Fruit fly (Drosophila melanogaster): Measurements from ENCODE around the gene CG10657.

Gene CG10657

dm6 chr3L:12503865-12504650, 7.0 kb upstream of the CG10657 start, which contains the start of the genes CG10646 and vih:
Gene CG10646 (minus strand): TSS chr3L:12503894.
Gene vih (plus strand): TSS chr3L:12504292.
- TF ChIP-seq pad (GFP tag; optimal IDR thresholded peaks at IDR 0.05) (peak; percentile 61), bab1 (GFP tag; optimal IDR thresholded peaks at IDR 0.05) (peak; percentile 19), CG11617 (GFP tag; optimal IDR thresholded peaks at IDR 0.05) (peak; percentile 58), CG5204 (GFP tag; optimal IDR thresholded peaks at IDR 0.05) (no peak), CG14711 (tag; optimal IDR thresholded peaks at IDR 0.05) (peak; percentile 74), Crg-1 (GFP tag; optimal IDR thresholded peaks at IDR 0.05) (peak; percentile 12), CG12768 (GFP tag; optimal IDR thresholded peaks at IDR 0.05) (peak; percentile 29), cnc (optimal IDR thresholded peaks at IDR 0.05) (no peak), tj (GFP tag; optimal IDR thresholded peaks at IDR 0.05) (peak; percentile 13), cic (GFP tag; optimal IDR thresholded peaks at IDR 0.05) (no peak), toe (GFP tag; optimal IDR thresholded peaks at IDR 0.05) (no peak), CG1620 (GFP tag; optimal IDR thresholded peaks at IDR 0.05) (peak; percentile 8), ovo (GFP tag; optimal IDR thresholded peaks at IDR 0.05) (peak; percentile 77), CG7101 (tag; optimal IDR thresholded peaks at IDR 0.05) (peak; percentile 67), Clk (GFP tag; optimal IDR thresholded peaks at IDR 0.05) (no peak), kay (GFP tag; ENCODE audit: borderline replicate concordance) (no peak), Mnt (GFP tag; optimal IDR thresholded peaks at IDR 0.05) (peak; percentile 42), CG33017 (tag; optimal IDR thresholded peaks at IDR 0.05) (peak; percentile 21), CG7045 (GFP tag; optimal IDR thresholded peaks at IDR 0.05) (peak; percentile 10), Hr96 (GFP tag; optimal IDR thresholded peaks at IDR 0.05) (no peak)

dm6 chr3L:12501249-12501648, 4.2 kb upstream of the CG10657 start, which contains the start of the genes CG10638 and CG10681:
Gene CG10638 (minus strand): TSS chr3L:12501311.
Gene CG10681 (plus strand): TSS chr3L:12501513.
- no peak for TF ChIP-seq cnc (optimal IDR thresholded peaks at IDR 0.05)
- TF ChIP-seq CG7101 (tag; optimal IDR thresholded peaks at IDR 0.05): peak; percentile 71
- TF ChIP-seq CG1620 (GFP tag; optimal IDR thresholded peaks at IDR 0.05): peak; percentile 66
- TF ChIP-seq bab1 (GFP tag; optimal IDR thresholded peaks at IDR 0.05): peak; percentile 55
- TF ChIP-seq CG33017 (tag; optimal IDR thresholded peaks at IDR 0.05): peak; percentile 44
- TF ChIP-seq pad (GFP tag; optimal IDR thresholded peaks at IDR 0.05): peak; percentile 54
- TF ChIP-seq Mnt (GFP tag; optimal IDR thresholded peaks at IDR 0.05): peak; percentile 58
- TF ChIP-seq CG7045 (GFP tag; optimal IDR thresholded peaks at IDR 0.05): peak; percentile 44
- TF ChIP-seq CG14711 (tag; optimal IDR thresholded peaks at IDR 0.05): peak; percentile 73
- TF ChIP-seq CG11617 (GFP tag; optimal IDR thresholded peaks at IDR 0.05): peak; percentile 57
- no peak for TF ChIP-seq Clk (GFP tag; optimal IDR thresholded peaks at IDR 0.05)
- TF ChIP-seq cic (GFP tag; optimal IDR thresholded peaks at IDR 0.05): no peak
- no peak for TF ChIP-seq toe (GFP tag; optimal IDR thresholded peaks at IDR 0.05)
- TF ChIP-seq Hr96 (GFP tag; optimal IDR thresholded peaks at IDR 0.05): no peak
- no peak for TF ChIP-seq CG5204 (GFP tag; optimal IDR thresholded peaks at IDR 0.05)
- TF ChIP-seq Crg-1 (GFP tag; optimal IDR thresholded peaks at IDR 0.05): peak; percentile 73
- TF ChIP-seq ovo (GFP tag; optimal IDR thresholded peaks at IDR 0.05): no peak
- TF ChIP-seq CG12768 (GFP tag; optimal IDR thresholded peaks at IDR 0.05): peak; percentile 38
- TF ChIP-seq tj (GFP tag; optimal IDR thresholded peaks at IDR 0.05): peak; percentile 9
- TF ChIP-seq kay (GFP tag; ENCODE audit: borderline replicate concordance): peak; percentile 95

- TF ChIP-seq CG5204 (GFP tag; optimal IDR thresholded peaks at IDR 0.05): peak; percentile 27
- no peak for TF ChIP-seq Hr96 (GFP tag; optimal IDR thresholded peaks at IDR 0.05)
Measured at dm6 chr3L:12495312-12495725, 1.7 kb downstream of the CG10657 start.

dm6 chr3L:12494273-12494672, 2.7 kb downstream of the CG10657 start:
- TF ChIP-seq CG12768 (GFP tag; optimal IDR thresholded peaks at IDR 0.05) (no peak), cic (GFP tag; optimal IDR thresholded peaks at IDR 0.05) (no peak), toe (GFP tag; optimal IDR thresholded peaks at IDR 0.05) (no peak), kay (GFP tag; ENCODE audit: borderline replicate concordance) (no peak), ovo (GFP tag; optimal IDR thresholded peaks at IDR 0.05) (no peak), CG14711 (tag; optimal IDR thresholded peaks at IDR 0.05) (no peak)

dm6 chr3L:12490418-12491035, 6.5 kb downstream of the CG10657 start, which contains the start of gene CG10660:
Gene CG10660 (minus strand): TSS chr3L:12490676.
- TF ChIP-seq CG7045 (GFP tag; optimal IDR thresholded peaks at IDR 0.05): peak; percentile 88
- TF ChIP-seq CG33017 (tag; optimal IDR thresholded peaks at IDR 0.05): peak; percentile 96
- peak; percentile 58 for TF ChIP-seq pad (GFP tag; optimal IDR thresholded peaks at IDR 0.05)
- TF ChIP-seq cnc (optimal IDR thresholded peaks at IDR 0.05): no peak
- peak; percentile 88 for TF ChIP-seq bab1 (GFP tag; optimal IDR thresholded peaks at IDR 0.05)
- TF ChIP-seq ovo (GFP tag; optimal IDR thresholded peaks at IDR 0.05): no peak
- TF ChIP-seq CG5204 (GFP tag; optimal IDR thresholded peaks at IDR 0.05): peak; percentile 89
- peak; percentile 47 for TF ChIP-seq cic (GFP tag; optimal IDR thresholded peaks at IDR 0.05)
- peak; percentile 90 for TF ChIP-seq CG12768 (GFP tag; optimal IDR thresholded peaks at IDR 0.05)
- TF ChIP-seq CG7101 (tag; optimal IDR thresholded peaks at IDR 0.05): peak; percentile 94
- TF ChIP-seq tj (GFP tag; optimal IDR thresholded peaks at IDR 0.05): peak; percentile 66
- peak; percentile 95 for TF ChIP-seq kay (GFP tag; ENCODE audit: borderline replicate concordance)
- TF ChIP-seq toe (GFP tag; optimal IDR thresholded peaks at IDR 0.05): peak; percentile 58
- peak; percentile 64 for TF ChIP-seq Hr96 (GFP tag; optimal IDR thresholded peaks at IDR 0.05)
- peak; percentile 86 for TF ChIP-seq CG11617 (GFP tag; optimal IDR thresholded peaks at IDR 0.05)
- TF ChIP-seq Mnt (GFP tag; optimal IDR thresholded peaks at IDR 0.05): peak; percentile 68
- peak; percentile 89 for TF ChIP-seq CG14711 (tag; optimal IDR thresholded peaks at IDR 0.05)
- peak; percentile 54 for TF ChIP-seq CG1620 (GFP tag; optimal IDR thresholded peaks at IDR 0.05)
- TF ChIP-seq Crg-1 (GFP tag; optimal IDR thresholded peaks at IDR 0.05): peak; percentile 56
- peak; percentile 74 for TF ChIP-seq Clk (GFP tag; optimal IDR thresholded peaks at IDR 0.05)
